Worm (Caenorhabditis elegans) whole organism, L1 larva: ENCODE measurements around the gene C17C3.24.

ENCODE experiments used
- C16A3.4 ChIP-seq: fragments of 150-350 bp; optimal IDR thresholded peaks from 2 replicates; lab custom pipeline; 2014; ENCODE audit warnings: missing biosample characterization, missing genetic modification characterization
- Y116A8C.19 ChIP-seq: sonication (generic microtip); optimal IDR thresholded peaks from 2 replicates; lab custom pipeline; 2016; ENCODE audit warnings: missing compliant biosample characterization, missing genetic modification characterization, borderline replicate concordance
- aha-1 ChIP-seq: fragments of 150-350 bp; optimal IDR thresholded peaks from 2 replicates; lab custom pipeline; 2014; ENCODE audit warnings: missing biosample characterization, missing genetic modification characterization
- aly-2 ChIP-seq: fragments of 150-350 bp; optimal IDR thresholded peaks from 2 replicates; lab custom pipeline; 2014; ENCODE audit warnings: missing biosample characterization, missing genetic modification characterization
- ama-1 ChIP-seq: fragments of 150-350 bp; optimal IDR thresholded peaks from 2 replicates; lab custom pipeline; 2014
- blmp-1 ChIP-seq: fragments of 150-350 bp; optimal IDR thresholded peaks from 2 replicates; lab custom pipeline; 2014; ENCODE audit warnings: missing biosample characterization, missing genetic modification characterization
- ceh-8 ChIP-seq: fragments of 200-800 bp; sonication (Bioruptor generic); optimal IDR thresholded peaks from 2 replicates; lab custom pipeline; 2018; ENCODE audit warnings: mild to moderate bottlenecking, missing genetic modification characterization, moderate library complexity, missing compliant biosample characterization
- ceh-88 ChIP-seq: fragments of 200-800 bp; sonication (Bioruptor generic); IDR thresholded peaks from 2 replicates; pipeline ENCODE4 v1.3.6; 2022; ENCODE audit warnings: missing genetic modification characterization, missing compliant biosample characterization
- ceh-90 ChIP-seq: sonication (generic microtip); optimal IDR thresholded peaks from 2 replicates; lab custom pipeline; 2016; ENCODE audit warnings: missing genetic modification characterization, missing compliant biosample characterization
- dpl-1 ChIP-seq, 3 experiments: fragments of 150-350 bp in 2 of 3; sonication (generic microtip) in 1 of 3; optimal IDR thresholded peaks; 2 replicates each; lab custom pipeline; 2014 to 2017; ENCODE audit warnings: missing biosample characterization in 3 of 3, missing genetic modification characterization in 3 of 3, missing genetic modification reagents in 3 of 3
- elt-3 ChIP-seq, 6 experiments: fragments of 150-350 bp in 1 of 6; sonication (generic microtip); optimal IDR thresholded peaks; 2 replicates each; lab custom pipeline; 2017 to 2018; ENCODE audit warnings: missing biosample characterization in 6 of 6, missing genetic modification characterization in 6 of 6, inconsistent platforms in 1 of 6
- fkh-10 ChIP-seq: sonication (generic microtip); optimal IDR thresholded peaks from 2 replicates; lab custom pipeline; 2017; ENCODE audit warnings: missing biosample characterization, missing genetic modification reagents, missing genetic modification characterization
- fkh-4 ChIP-seq: sonication (generic microtip); optimal IDR thresholded peaks from 2 replicates; lab custom pipeline; 2016; ENCODE audit warnings: missing compliant biosample characterization, missing genetic modification characterization, borderline replicate concordance
- hlh-17 ChIP-seq: fragments of 200-800 bp; sonication (Bioruptor generic); optimal IDR thresholded peaks from 2 replicates; lab custom pipeline; 2018; ENCODE audit warnings: missing genetic modification characterization, mild to moderate bottlenecking, missing compliant biosample characterization, moderate library complexity, borderline replicate concordance
- irx-1 ChIP-seq: sonication (generic microtip); optimal IDR thresholded peaks from 2 replicates; lab custom pipeline; 2016; ENCODE audit warnings: missing genetic modification characterization, missing compliant biosample characterization
- jun-1 ChIP-seq: fragments of 150-350 bp; optimal IDR thresholded peaks from 2 replicates; lab custom pipeline; 2014; ENCODE audit warnings: missing biosample characterization, missing genetic modification reagents, missing genetic modification characterization
- lin-14 ChIP-seq: fragments of 200-800 bp; sonication (Bioruptor generic); optimal IDR thresholded peaks from 2 replicates; lab custom pipeline; 2018; ENCODE audit warnings: mild to moderate bottlenecking, missing genetic modification characterization, moderate library complexity, missing compliant biosample characterization
- lin-39 ChIP-seq: fragments of 150-350 bp; optimal IDR thresholded peaks from 2 replicates; lab custom pipeline; 2014; ENCODE audit warnings: missing biosample characterization, missing genetic modification reagents, missing genetic modification characterization
- mdl-1 ChIP-seq, 2 experiments: fragments of 150-350 bp; optimal IDR thresholded peaks; 2 replicates each; lab custom pipeline; 2014 to 2017; ENCODE audit warnings: missing biosample characterization in 2 of 2, missing genetic modification characterization in 2 of 2, inconsistent platforms in 1 of 2
- mef-2 ChIP-seq: fragments of 150-350 bp; optimal IDR thresholded peaks from 2 replicates; lab custom pipeline; 2014; ENCODE audit warnings: missing biosample characterization, missing genetic modification characterization
- mep-1 ChIP-seq: fragments of 150-350 bp; optimal IDR thresholded peaks from 2 replicates; lab custom pipeline; 2014; ENCODE audit warnings: missing biosample characterization, missing genetic modification characterization
- nhr-12 ChIP-seq: sonication (generic microtip); optimal IDR thresholded peaks from 2 replicates; lab custom pipeline; 2017; ENCODE audit warnings: missing biosample characterization, missing genetic modification characterization
- nhr-19 ChIP-seq: fragments of 200-800 bp; sonication (Bioruptor generic); conservative IDR thresholded peaks from 2 replicates; pipeline ENCODE4 v1.3.6; 2022; ENCODE audit warnings: missing genetic modification characterization, missing compliant biosample characterization
- nhr-20 ChIP-seq: sonication (generic microtip); optimal IDR thresholded peaks from 2 replicates; lab custom pipeline; 2016; ENCODE audit warnings: mild to moderate bottlenecking, missing genetic modification characterization, missing compliant biosample characterization
- nhr-237 ChIP-seq: fragments of 150-350 bp; optimal IDR thresholded peaks from 2 replicates; lab custom pipeline; 2014; ENCODE audit warnings: missing biosample characterization, missing genetic modification characterization
- nhr-28 ChIP-seq: fragments of 150-350 bp; optimal IDR thresholded peaks from 2 replicates; lab custom pipeline; 2014; ENCODE audit warnings: missing biosample characterization, missing genetic modification characterization
- nhr-71 ChIP-seq: sonication (generic microtip); optimal IDR thresholded peaks from 2 replicates; lab custom pipeline; 2016; ENCODE audit warnings: mild to moderate bottlenecking, missing genetic modification characterization, moderate library complexity, missing compliant biosample characterization
- nhr-77 ChIP-seq: fragments of 150-350 bp; optimal IDR thresholded peaks from 2 replicates; lab custom pipeline; 2014; ENCODE audit warnings: missing biosample characterization, missing genetic modification characterization
- nhr-84 ChIP-seq: sonication (generic microtip); optimal IDR thresholded peaks from 2 replicates; lab custom pipeline; 2017; ENCODE audit warnings: missing biosample characterization, missing genetic modification characterization
- nhr-85 ChIP-seq: sonication (generic microtip); peaks from one replicate; lab custom pipeline; 2016; ENCODE audit warnings: missing genetic modification characterization, inconsistent platforms, missing compliant biosample characterization
- nhr-90 ChIP-seq: sonication (generic microtip); optimal IDR thresholded peaks from 2 replicates; lab custom pipeline; 2016; ENCODE audit warnings: mild to moderate bottlenecking, missing genetic modification characterization, missing compliant biosample characterization; ENCODE audit not compliant: poor library complexity
- pax-3 ChIP-seq: fragments of 200-800 bp; sonication (Bioruptor generic); optimal IDR thresholded peaks from 2 replicates; lab custom pipeline; 2018; ENCODE audit warnings: mild to moderate bottlenecking, missing genetic modification characterization, moderate library complexity, missing compliant biosample characterization
- pqm-1 ChIP-seq: sonication (generic microtip); optimal IDR thresholded peaks from 3 replicates; lab custom pipeline; 2017; ENCODE audit warnings: missing biosample characterization, missing genetic modification characterization
- snpc-4 ChIP-seq: fragments of 150-350 bp; optimal IDR thresholded peaks from 2 replicates; lab custom pipeline; 2014; ENCODE audit warnings: missing biosample characterization, missing genetic modification characterization
- snu-23 ChIP-seq: sonication (generic microtip); optimal IDR thresholded peaks from 2 replicates; lab custom pipeline; 2016; ENCODE audit warnings: missing genetic modification characterization, missing compliant biosample characterization
- sox-4 ChIP-seq: sonication (generic microtip); optimal IDR thresholded peaks from 2 replicates; lab custom pipeline; 2016; ENCODE audit warnings: missing genetic modification characterization, missing compliant biosample characterization
- tlp-1 ChIP-seq: fragments of 150-350 bp; optimal IDR thresholded peaks from 2 replicates; lab custom pipeline; 2014; ENCODE audit warnings: missing biosample characterization, missing genetic modification characterization
- unc-130 ChIP-seq: fragments of 150-350 bp; optimal IDR thresholded peaks from 2 replicates; lab custom pipeline; 2017; ENCODE audit warnings: missing biosample characterization, missing genetic modification characterization, inconsistent platforms
- unc-62 ChIP-seq: fragments of 150-350 bp; optimal IDR thresholded peaks from 2 replicates; lab custom pipeline; 2014; ENCODE audit warnings: missing biosample characterization, missing genetic modification reagents, missing genetic modification characterization
- unc-98 ChIP-seq: fragments of 200-800 bp; sonication (Bioruptor generic); IDR thresholded peaks from 2 replicates; pipeline ENCODE4 v1.3.6; 2022; ENCODE audit warnings: missing genetic modification characterization, missing compliant biosample characterization
- xbp-1 ChIP-seq: sonication (generic microtip); optimal IDR thresholded peaks from 2 replicates; lab custom pipeline; 2016; ENCODE audit warnings: missing genetic modification characterization, missing compliant biosample characterization

The C17C3.24 gene

ce11 chrII:5500470-5500869 lies 41.1 kb downstream of the C17C3.24 start, which contains the start of gene fzy-1:
fzy-1 (plus strand) TSS chrII:5500770.
- TF ChIP-seq nhr-71 (no peak), snpc-4 (tag; lab: Kevin White, UChicago) (no peak), nhr-19 (GFP tag; lab: Robert Waterston, UW) (no peak), nhr-20 (tag; lab: Kevin White, UChicago) (no peak), nhr-12 (tag; lab: Kevin White, UChicago) (no peak)

ce11 chrII:5498156-5498739 lies 43.3 kb downstream of the C17C3.24 start, which contains the start of the genes suex-1 and F12A10.9:
suex-1 (minus strand) TSS chrII:5498256.
F12A10.9 (plus strand) TSS chrII:5498689.
- TF ChIP-seq elt-3 (tag; optimal IDR thresholded peaks at IDR 0.05; lab: Kevin White, UChicago) (no peak), ceh-90 (tag; lab: Kevin White, UChicago) (no peak)

- TF ChIP-seq tlp-1 (tag; lab: Kevin White, UChicago) (no peak), nhr-237 (tag; lab: Kevin White, UChicago) (no peak), nhr-85 (tag; lab: Kevin White, UChicago) (peak; percentile 26)
- TF ChIP-seq, all 84 proteins: peak for 1
Observed at ce11 chrII:5497541-5497940, 44.0 kb downstream of the C17C3.24 start.

- no peak for TF ChIP-seq jun-1
- TF ChIP-seq fkh-10 (GFP tag; lab: Kevin White, UChicago) = no peak
- peak; percentile 43 for TF ChIP-seq lin-14 (GFP tag; lab: Kevin White, UChicago)
- peak; percentile 60 for TF ChIP-seq nhr-85 (tag; lab: Kevin White, UChicago)
- peak; percentile 6 for TF ChIP-seq blmp-1 (tag; lab: Kevin White, UChicago)
- TF ChIP-seq mef-2 = no peak
- peak; percentile 52 for TF ChIP-seq nhr-20 (tag; lab: Kevin White, UChicago)
- TF ChIP-seq unc-62 (GFP tag; lab: Kevin White, UChicago) = no peak
- no peak for TF ChIP-seq ceh-88 (GFP tag; lab: Robert Waterston, UW)
- TF ChIP-seq unc-98 (GFP tag; lab: Robert Waterston, UW) = no peak
- no peak for TF ChIP-seq nhr-84
- no peak for TF ChIP-seq aly-2 (tag; lab: Kevin White, UChicago)
- TF ChIP-seq mep-1 (tag; lab: Kevin White, UChicago) = no peak
- peak in 2 of 6 experiments; percentile 1 to 62 for TF ChIP-seq elt-3 (tag; optimal IDR thresholded peaks at IDR 0.05; lab: Kevin White, UChicago)
- TF ChIP-seq nhr-90 (tag; lab: Kevin White, UChicago) = no peak
- no peak for TF ChIP-seq C16A3.4 (tag; lab: Kevin White, UChicago)
- no peak for TF ChIP-seq unc-130 (tag; lab: Kevin White, UChicago)
Observed at ce11 chrII:5496375-5496774, 45.2 kb downstream of the C17C3.24 start, which contains the start of gene F12A10.1. F12A10.1 (plus strand) TSS chrII:5496540.

- TF ChIP-seq sox-4 = no peak
- no peak for TF ChIP-seq snu-23 (GFP tag; lab: Kevin White, UChicago)
- no peak for TF ChIP-seq fkh-4 (tag; lab: Kevin White, UChicago)
- TF ChIP-seq nhr-77 (tag; lab: Kevin White, UChicago) = no peak
- TF ChIP-seq ceh-88 (GFP tag; lab: Robert Waterston, UW) = no peak
- TF ChIP-seq ama-1 (lab: Kevin White, UChicago) = no peak
- TF ChIP-seq ceh-8 (GFP tag; lab: Kevin White, UChicago) = no peak
- TF ChIP-seq lin-14 (GFP tag; lab: Kevin White, UChicago) = no peak
- no peak for TF ChIP-seq irx-1 (tag; lab: Kevin White, UChicago)
- TF ChIP-seq fkh-10 (GFP tag; lab: Kevin White, UChicago) = no peak
- no peak for TF ChIP-seq xbp-1
- TF ChIP-seq dpl-1 (GFP tag; optimal IDR thresholded peaks at IDR 0.05; lab: Kevin White, UChicago) = no peak
- TF ChIP-seq hlh-17 = no peak
- no peak for TF ChIP-seq lin-39 (tag; lab: Kevin White, UChicago)
- TF ChIP-seq pqm-1 (tag; lab: Kevin White, UChicago) = no peak
- no peak for TF ChIP-seq pax-3 (tag; lab: Kevin White, UChicago)
- TF ChIP-seq Y116A8C.19 (tag; lab: Kevin White, UChicago) = no peak
- no peak for TF ChIP-seq aha-1 (tag; lab: Kevin White, UChicago)
- no peak for TF ChIP-seq mdl-1 (tag; optimal IDR thresholded peaks at IDR 0.05; lab: Kevin White, UChicago)
- TF ChIP-seq nhr-28 (tag; lab: Kevin White, UChicago) = no peak
Observed at ce11 chrII:5494405-5494804, 47.2 kb downstream of the C17C3.24 start, which contains the start of gene F12A10.6. F12A10.6 (minus strand) TSS chrII:5494505.
